Worm (Caenorhabditis elegans): ENCODE results near the gene asd-1.

Gene asd-1

ce11 chrIII:4228008-4228407, 30.9 kb downstream of the asd-1 start, which contains the start of gene mpk-1:
TSS of gene mpk-1 (minus strand) at chrIII:4228108.
- TF ChIP-seq klf-2 (GFP tag; conservative IDR thresholded peaks at IDR 0.05) (no peak), T22C8.4 (GFP tag; IDR thresholded peaks at IDR 0.05) (no peak), ztf-23 (GFP tag; IDR thresholded peaks at IDR 0.05) (no peak), tab-1 (GFP tag; IDR thresholded peaks at IDR 0.05) (no peak), ztf-29 (GFP tag; IDR thresholded peaks at IDR 0.05) (no peak), ref-1 (GFP tag; conservative IDR thresholded peaks at IDR 0.05) (no peak), cog-1 (tag; optimal IDR thresholded peaks at IDR 0.05) (no peak), flt-1 (GFP tag; IDR thresholded peaks at IDR 0.05) (no peak), med-1 (GFP tag; optimal IDR thresholded peaks at IDR 0.05; ENCODE audit: insufficient read depth) (no peak)

ce11 chrIII:4228841-4229240, 31.8 kb downstream of the asd-1 start, which contains the start of gene F43C1.5:
TSS of gene F43C1.5 (plus strand) at chrIII:4229141.
- TF ChIP-seq klf-2 (GFP tag; conservative IDR thresholded peaks at IDR 0.05) (no peak), cog-1 (tag; optimal IDR thresholded peaks at IDR 0.05) (no peak), ztf-29 (GFP tag; IDR thresholded peaks at IDR 0.05) (no peak), med-1 (GFP tag; optimal IDR thresholded peaks at IDR 0.05; ENCODE audit: insufficient read depth) (no peak), flt-1 (GFP tag; IDR thresholded peaks at IDR 0.05) (no peak), ref-1 (GFP tag; conservative IDR thresholded peaks at IDR 0.05) (no peak), tab-1 (GFP tag; IDR thresholded peaks at IDR 0.05) (no peak), T22C8.4 (GFP tag; IDR thresholded peaks at IDR 0.05) (no peak), ztf-23 (GFP tag; IDR thresholded peaks at IDR 0.05) (no peak)

ce11 chrIII:4230092-4230491, 33.0 kb downstream of the asd-1 start:
- TF ChIP-seq klf-2 (GFP tag; conservative IDR thresholded peaks at IDR 0.05) (no peak), cog-1 (tag; optimal IDR thresholded peaks at IDR 0.05) (no peak), med-1 (GFP tag; optimal IDR thresholded peaks at IDR 0.05; ENCODE audit: insufficient read depth) (no peak), ref-1 (GFP tag; conservative IDR thresholded peaks at IDR 0.05) (no peak), ztf-23 (GFP tag; IDR thresholded peaks at IDR 0.05) (no peak), tab-1 (GFP tag; IDR thresholded peaks at IDR 0.05) (no peak), T22C8.4 (GFP tag; IDR thresholded peaks at IDR 0.05) (no peak), ztf-29 (GFP tag; IDR thresholded peaks at IDR 0.05) (no peak), flt-1 (GFP tag; IDR thresholded peaks at IDR 0.05) (no peak)

- TF ChIP-seq flt-1 (GFP tag; IDR thresholded peaks at IDR 0.05) (no peak), T22C8.4 (GFP tag; IDR thresholded peaks at IDR 0.05) (no peak), tab-1 (GFP tag; IDR thresholded peaks at IDR 0.05) (no peak), cog-1 (tag; optimal IDR thresholded peaks at IDR 0.05) (no peak), med-1 (GFP tag; optimal IDR thresholded peaks at IDR 0.05; ENCODE audit: insufficient read depth) (no peak)
Measured at ce11 chrIII:4231372-4231771, 34.3 kb downstream of the asd-1 start.

ce11 chrIII:4232811-4233269, 35.8 kb downstream of the asd-1 start, which contains the start of gene nhr-20:
TSS of gene nhr-20 (minus strand) at chrIII:4233219.
- no peak for TF ChIP-seq T22C8.4 (GFP tag; IDR thresholded peaks at IDR 0.05)
- TF ChIP-seq cog-1 (tag; optimal IDR thresholded peaks at IDR 0.05), result no peak
- TF ChIP-seq ztf-23 (GFP tag; IDR thresholded peaks at IDR 0.05), result no peak
- TF ChIP-seq flt-1 (GFP tag; IDR thresholded peaks at IDR 0.05), result no peak
- no peak for TF ChIP-seq ref-1 (GFP tag; conservative IDR thresholded peaks at IDR 0.05)
- no peak for TF ChIP-seq ztf-29 (GFP tag; IDR thresholded peaks at IDR 0.05)
- TF ChIP-seq tab-1 (GFP tag; IDR thresholded peaks at IDR 0.05), result no peak
- no peak for TF ChIP-seq med-1 (GFP tag; optimal IDR thresholded peaks at IDR 0.05; ENCODE audit: insufficient read depth)
- no peak for TF ChIP-seq klf-2 (GFP tag; conservative IDR thresholded peaks at IDR 0.05)

ce11 chrIII:4234642-4235295, 37.7 kb downstream of the asd-1 start:
- no peak for TF ChIP-seq med-1 (GFP tag; optimal IDR thresholded peaks at IDR 0.05; ENCODE audit: insufficient read depth)
- TF ChIP-seq tab-1 (GFP tag; IDR thresholded peaks at IDR 0.05), result no peak
- TF ChIP-seq ref-1 (GFP tag; conservative IDR thresholded peaks at IDR 0.05), result no peak
- TF ChIP-seq ztf-23 (GFP tag; IDR thresholded peaks at IDR 0.05), result no peak
- no peak for TF ChIP-seq flt-1 (GFP tag; IDR thresholded peaks at IDR 0.05)
- TF ChIP-seq klf-2 (GFP tag; conservative IDR thresholded peaks at IDR 0.05), result no peak
- TF ChIP-seq ztf-29 (GFP tag; IDR thresholded peaks at IDR 0.05), result no peak
- TF ChIP-seq cog-1 (tag; optimal IDR thresholded peaks at IDR 0.05), result no peak
- TF ChIP-seq T22C8.4 (GFP tag; IDR thresholded peaks at IDR 0.05), result no peak

ce11 chrIII:4236178-4236577, 39.1 kb downstream of the asd-1 start:
- TF ChIP-seq med-1 (GFP tag; optimal IDR thresholded peaks at IDR 0.05; ENCODE audit: insufficient read depth), result no peak
- TF ChIP-seq tab-1 (GFP tag; IDR thresholded peaks at IDR 0.05), result no peak
- no peak for TF ChIP-seq ref-1 (GFP tag; conservative IDR thresholded peaks at IDR 0.05)
- no peak for TF ChIP-seq ztf-23 (GFP tag; IDR thresholded peaks at IDR 0.05)
- no peak for TF ChIP-seq ztf-29 (GFP tag; IDR thresholded peaks at IDR 0.05)
- no peak for TF ChIP-seq flt-1 (GFP tag; IDR thresholded peaks at IDR 0.05)
- no peak for TF ChIP-seq cog-1 (tag; optimal IDR thresholded peaks at IDR 0.05)
- TF ChIP-seq klf-2 (GFP tag; conservative IDR thresholded peaks at IDR 0.05), result no peak
- no peak for TF ChIP-seq T22C8.4 (GFP tag; IDR thresholded peaks at IDR 0.05)

ce11 chrIII:4237660-4238059, 40.6 kb downstream of the asd-1 start:
- 0 out of 2 replicates have a peak, but pooled peaks have one; percentile 36 for TF ChIP-seq ztf-23 (GFP tag; IDR thresholded peaks at IDR 0.05)
- TF ChIP-seq cog-1 (tag; optimal IDR thresholded peaks at IDR 0.05), result peak; percentile 89
- TF ChIP-seq ztf-29 (GFP tag; IDR thresholded peaks at IDR 0.05), result no peak
- TF ChIP-seq tab-1 (GFP tag; IDR thresholded peaks at IDR 0.05), result no peak
- no peak for TF ChIP-seq ref-1 (GFP tag; conservative IDR thresholded peaks at IDR 0.05)
- TF ChIP-seq T22C8.4 (GFP tag; IDR thresholded peaks at IDR 0.05), result no peak
- TF ChIP-seq flt-1 (GFP tag; IDR thresholded peaks at IDR 0.05), result 0 out of 2 replicates have a peak, but pooled peaks have one; percentile 44

- TF ChIP-seq med-1 (GFP tag; optimal IDR thresholded peaks at IDR 0.05; ENCODE audit: insufficient read depth), result no peak
- TF ChIP-seq T22C8.4 (GFP tag; IDR thresholded peaks at IDR 0.05), result no peak
- TF ChIP-seq cog-1 (tag; optimal IDR thresholded peaks at IDR 0.05), result no peak
- no peak for TF ChIP-seq flt-1 (GFP tag; IDR thresholded peaks at IDR 0.05)
- no peak for TF ChIP-seq tab-1 (GFP tag; IDR thresholded peaks at IDR 0.05)
- no peak for TF ChIP-seq ztf-23 (GFP tag; IDR thresholded peaks at IDR 0.05)
- TF ChIP-seq klf-2 (GFP tag; conservative IDR thresholded peaks at IDR 0.05), result no peak
- TF ChIP-seq ztf-29 (GFP tag; IDR thresholded peaks at IDR 0.05), result no peak
- no peak for TF ChIP-seq ref-1 (GFP tag; conservative IDR thresholded peaks at IDR 0.05)
Measured at ce11 chrIII:4240126-4240525, 43.0 kb downstream of the asd-1 start.
